Fruit fly (Drosophila melanogaster) whole organism, embryonic: ENCODE results near the gene Karybeta3.

Source experiments
- B-H1 ChIP-seq: fragments of 200-800 bp; sonication (Bioruptor generic); IDR thresholded peaks from 3 replicates; pipeline ENCODE4 v1.3.6; 2022; ENCODE audit warnings: missing biosample characterization, missing genetic modification characterization
- CG10959 ChIP-seq: fragments of 200-800 bp; sonication (Bioruptor generic); IDR thresholded peaks from 2 replicates; pipeline ENCODE4 v1.3.6; 2022; ENCODE audit warnings: missing biosample characterization, missing genetic modification characterization
- CG11504 ChIP-seq: fragments of 200-800 bp; sonication (Bioruptor generic); optimal IDR thresholded peaks from 3 replicates; lab custom pipeline; 2019; ENCODE audit warnings: missing biosample characterization, mild to moderate bottlenecking, missing genetic modification characterization, moderate library complexity
- CG13123 ChIP-seq: fragments of 200-800 bp; sonication (Bioruptor generic); optimal IDR thresholded peaks from 2 replicates; lab custom pipeline; 2016; ENCODE audit warnings: missing biosample characterization, missing genetic modification characterization
- CG14710 ChIP-seq: fragments of 200-800 bp; sonication (Bioruptor generic); optimal IDR thresholded peaks from 3 replicates; lab custom pipeline; 2019; ENCODE audit warnings: missing biosample characterization, mild to moderate bottlenecking, missing genetic modification characterization, moderate library complexity
- CG1647 ChIP-seq: fragments of 200-800 bp; sonication (Bioruptor generic); optimal IDR thresholded peaks from 3 replicates; lab custom pipeline; 2016; ENCODE audit warnings: missing biosample characterization, missing genetic modification characterization
- CG18764 ChIP-seq: fragments of 200-800 bp; sonication (Bioruptor generic); optimal IDR thresholded peaks from 3 replicates; lab custom pipeline; 2016; ENCODE audit warnings: missing biosample characterization, missing genetic modification characterization
- CG2116 ChIP-seq: fragments of 200-800 bp; sonication (Bioruptor generic); optimal IDR thresholded peaks from 3 replicates; lab custom pipeline; 2018; ENCODE audit warnings: missing biosample characterization, mild to moderate bottlenecking, missing genetic modification characterization
- CG30431 ChIP-seq: fragments of 200-800 bp; sonication (Bioruptor generic); optimal IDR thresholded peaks from 2 replicates; lab custom pipeline; 2017; ENCODE audit warnings: missing biosample characterization, missing genetic modification characterization
- CG31388 ChIP-seq: fragments of 200-800 bp; sonication (Bioruptor generic); optimal IDR thresholded peaks from 2 replicates; lab custom pipeline; 2016; ENCODE audit warnings: missing biosample characterization, missing genetic modification characterization
- CG32767 ChIP-seq: fragments of 200-800 bp; sonication (Bioruptor generic); IDR thresholded peaks from 2 replicates; pipeline ENCODE4 v1.3.6; 2022; ENCODE audit warnings: missing biosample characterization, missing genetic modification characterization
- CG34422 ChIP-seq: fragments of 200-800 bp; sonication (Bioruptor generic); IDR thresholded peaks from 3 replicates; pipeline ENCODE4 v1.3.6; 2022; ENCODE audit warnings: missing biosample characterization, missing genetic modification characterization
- CG3726 ChIP-seq: fragments of 200-800 bp; sonication (Bioruptor generic); IDR thresholded peaks from 3 replicates; pipeline ENCODE4, ENCODE4 v1.3.6; 2022; ENCODE audit warnings: missing biosample characterization, missing genetic modification characterization
- CG3847 ChIP-seq: fragments of 200-800 bp; sonication (Bioruptor generic); IDR thresholded peaks from 2 replicates; pipeline ENCODE4 v1.3.6; 2022; ENCODE audit warnings: missing biosample characterization, missing genetic modification characterization
- CG42726 ChIP-seq: fragments of 200-800 bp; sonication (Bioruptor generic); IDR thresholded peaks from 2 replicates; pipeline ENCODE4 v1.3.6; 2022; ENCODE audit warnings: missing biosample characterization, missing genetic modification characterization; ENCODE audit not compliant: partially characterized antibody
- CG4854 ChIP-seq: fragments of 200-800 bp; sonication (Bioruptor generic); optimal IDR thresholded peaks from 2 replicates; lab custom pipeline; 2016; ENCODE audit warnings: missing biosample characterization, missing genetic modification characterization, inconsistent platforms
- CG6683 ChIP-seq: fragments of 200-800 bp; sonication (Bioruptor generic); optimal IDR thresholded peaks from 2 replicates; lab custom pipeline; 2017; ENCODE audit warnings: missing biosample characterization, mild to moderate bottlenecking, missing genetic modification characterization, missing genetic modification reagents
- CG8478 ChIP-seq: fragments of >200 bp; optimal IDR thresholded peaks from 2 replicates; lab custom pipeline; 2018
- CG9727 ChIP-seq: fragments of 200-800 bp; sonication (Bioruptor generic); optimal IDR thresholded peaks from 3 replicates; lab custom pipeline; 2017; ENCODE audit warnings: missing biosample characterization, mild to moderate bottlenecking, missing genetic modification characterization
- CkIIα-i1 ChIP-seq: fragments of 200-800 bp; sonication (Bioruptor generic); IDR thresholded peaks from 2 replicates; pipeline ENCODE4 v1.3.6; 2022; ENCODE audit warnings: missing biosample characterization, missing genetic modification characterization
- CrebB ChIP-seq: fragments of 200-800 bp; sonication (Bioruptor generic); optimal IDR thresholded peaks from 3 replicates; lab custom pipeline; 2018; ENCODE audit warnings: missing biosample characterization, mild to moderate bottlenecking, missing genetic modification characterization
- D ChIP-seq, 2 experiments: fragments of 200-800 bp in 1 of 2; fragments of >200 bp in 1 of 2; sonication (Bioruptor generic) in 1 of 2; optimal IDR thresholded peaks; 2 replicates in 1 of 2; 3 replicates in 1 of 2; lab custom pipeline; 2017; ENCODE audit warnings: mild to moderate bottlenecking in 1 of 2, missing biosample characterization in 1 of 2, missing genetic modification characterization in 1 of 2, missing genetic modification reagents in 1 of 2
- D19B ChIP-seq: fragments of 200-800 bp; sonication (Bioruptor generic); optimal IDR thresholded peaks from 2 replicates; lab custom pipeline; 2017; ENCODE audit warnings: missing biosample characterization, mild to moderate bottlenecking, missing genetic modification characterization
- Dfd ChIP-seq, 2 experiments: fragments of >200 bp; optimal IDR thresholded peaks; 2 replicates each; lab custom pipeline; 2017; ENCODE audit warnings: missing biosample characterization in 2 of 2, missing genetic modification characterization in 2 of 2
- Dll ChIP-seq: fragments of 200-800 bp; sonication (Bioruptor generic); IDR thresholded peaks from 4 replicates; pipeline ENCODE4 v1.3.6; 2022; ENCODE audit warnings: missing biosample characterization, missing genetic modification characterization; ENCODE audit not compliant: partially characterized antibody
- Drgx ChIP-seq: fragments of 200-800 bp; sonication (Bioruptor generic); IDR thresholded peaks from 2 replicates; pipeline ENCODE4 v1.3.6; 2022; ENCODE audit warnings: missing biosample characterization, missing genetic modification characterization
- E2f2 ChIP-seq: fragments of 200-800 bp; sonication (Bioruptor generic); IDR thresholded peaks from 2 replicates; pipeline ENCODE4 v1.3.6; 2022; ENCODE audit warnings: missing biosample characterization, missing genetic modification characterization
- ERR ChIP-seq: fragments of 200-800 bp; sonication (Bioruptor generic); optimal IDR thresholded peaks from 2 replicates; lab custom pipeline; 2016; ENCODE audit warnings: missing biosample characterization, missing genetic modification characterization
- Fer1 ChIP-seq: fragments of 200-800 bp; sonication (Bioruptor generic); optimal IDR thresholded peaks from 2 replicates; lab custom pipeline; 2017; ENCODE audit warnings: missing biosample characterization, mild to moderate bottlenecking, missing genetic modification characterization
- HmgZ ChIP-seq: fragments of 200-800 bp; sonication (Bioruptor generic); optimal IDR thresholded peaks from 2 replicates; lab custom pipeline; 2018; ENCODE audit warnings: missing biosample characterization, mild to moderate bottlenecking, missing genetic modification characterization
- Hr78 ChIP-seq, 2 experiments: fragments of 200-800 bp in 1 of 2; fragments of >200 bp in 1 of 2; sonication (Bioruptor generic) in 1 of 2; optimal IDR thresholded peaks; 2 replicates each; lab custom pipeline; 2017 to 2019; ENCODE audit warnings: missing biosample characterization in 2 of 2, missing genetic modification characterization in 2 of 2, mild to moderate bottlenecking in 1 of 2, moderate library complexity in 1 of 2
- Lhr ChIP-seq: fragments of 200-800 bp; sonication (Bioruptor generic); optimal IDR thresholded peaks from 3 replicates; lab custom pipeline; 2017; ENCODE audit warnings: mild to moderate bottlenecking, missing biosample characterization, missing genetic modification reagents, missing genetic modification characterization
- MESR4 ChIP-seq: fragments of 200-800 bp; sonication (Bioruptor generic); optimal IDR thresholded peaks from 2 replicates; lab custom pipeline; 2018; ENCODE audit warnings: missing biosample characterization, mild to moderate bottlenecking, missing genetic modification characterization, moderate library complexity
- MTF-1 ChIP-seq: fragments of 200-800 bp; sonication (Bioruptor generic); optimal IDR thresholded peaks from 2 replicates; lab custom pipeline; 2018; ENCODE audit warnings: missing biosample characterization, mild to moderate bottlenecking, missing genetic modification characterization, borderline replicate concordance
- NK7.1 ChIP-seq: fragments of 200-800 bp; sonication (Bioruptor generic); optimal IDR thresholded peaks from 3 replicates; lab custom pipeline; 2016; ENCODE audit warnings: missing biosample characterization, missing genetic modification characterization
- Nf-YB ChIP-seq: fragments of 200-800 bp; sonication (Bioruptor generic); optimal IDR thresholded peaks from 3 replicates; lab custom pipeline; 2019; ENCODE audit warnings: missing biosample characterization, mild to moderate bottlenecking, missing genetic modification characterization, moderate library complexity
- Six4 ChIP-seq: fragments of 200-800 bp; sonication (Bioruptor generic); optimal IDR thresholded peaks from 2 replicates; lab custom pipeline; 2016; ENCODE audit warnings: missing biosample characterization, missing genetic modification characterization
- Sry-δ ChIP-seq: fragments of 200-800 bp; sonication (Bioruptor generic); optimal IDR thresholded peaks from 2 replicates; lab custom pipeline; 2016; ENCODE audit warnings: missing biosample characterization, missing genetic modification characterization
- abd-A ChIP-seq: fragments of 200-800 bp; sonication (Bioruptor generic); optimal IDR thresholded peaks from 3 replicates; lab custom pipeline; 2019; ENCODE audit warnings: missing biosample characterization, mild to moderate bottlenecking, missing genetic modification characterization, moderate library complexity
- al ChIP-seq: fragments of 200-800 bp; sonication (Bioruptor generic); IDR thresholded peaks from 2 replicates; pipeline ENCODE4 v1.3.6; 2022; ENCODE audit warnings: missing biosample characterization, missing genetic modification characterization
- da ChIP-seq: fragments of 200-800 bp; sonication (Bioruptor generic); optimal IDR thresholded peaks from 2 replicates; lab custom pipeline; 2016; ENCODE audit warnings: missing biosample characterization, missing genetic modification characterization
- ham ChIP-seq: fragments of 200-800 bp; sonication (Bioruptor generic); IDR thresholded peaks from 2 replicates; pipeline ENCODE4 v1.3.6; 2022; ENCODE audit warnings: missing biosample characterization, missing genetic modification characterization
- jigr1 ChIP-seq: fragments of 200-800 bp; sonication (Bioruptor generic); IDR thresholded peaks from 3 replicates; pipeline ENCODE4 v1.3.6; 2022; ENCODE audit warnings: missing biosample characterization, missing genetic modification characterization
- jumu ChIP-seq: fragments of 200-800 bp; sonication (Bioruptor generic); optimal IDR thresholded peaks from 3 replicates; lab custom pipeline; 2016; ENCODE audit warnings: missing biosample characterization, missing genetic modification characterization
- kah ChIP-seq: fragments of 200-800 bp; sonication (Bioruptor generic); optimal IDR thresholded peaks from 2 replicates; lab custom pipeline; 2018; ENCODE audit warnings: missing biosample characterization, mild to moderate bottlenecking, missing genetic modification characterization
- nau ChIP-seq: fragments of 200-800 bp; sonication (Bioruptor generic); optimal IDR thresholded peaks from 3 replicates; lab custom pipeline; 2017; ENCODE audit warnings: missing biosample characterization, mild to moderate bottlenecking, missing genetic modification characterization, missing genetic modification reagents
- oc ChIP-seq: fragments of 200-800 bp; sonication (Bioruptor generic); optimal IDR thresholded peaks from 2 replicates; lab custom pipeline; 2018; ENCODE audit warnings: missing biosample characterization, mild to moderate bottlenecking, missing genetic modification characterization, moderate library complexity
- prd ChIP-seq, 3 experiments: fragments of >200 bp in 2 of 3; fragments of 200-800 bp in 1 of 3; sonication (Bioruptor generic) in 1 of 3; optimal IDR thresholded peaks in 2 of 3; IDR thresholded peaks in 1 of 3; 2 replicates in 2 of 3; 3 replicates in 1 of 3; pipeline versions ENCODE4 v1.3.6 to Lab custom; 2017 to 2022; ENCODE audit warnings: missing biosample characterization in 1 of 3, missing genetic modification characterization in 1 of 3
- slbo ChIP-seq: fragments of 200-800 bp; sonication (Bioruptor generic); IDR thresholded peaks from 2 replicates; pipeline ENCODE4 v1.3.6; 2022; ENCODE audit warnings: missing biosample characterization, missing genetic modification characterization

Gene Karybeta3

dm6 chr3R:4649126-4649811, at the start of gene Karybeta3 (continued):
- TF ChIP-seq MTF-1 (GFP tag; lab: Kevin White, UChicago): peak; percentile 12
- TF ChIP-seq CG1647 (GFP tag; lab: Kevin White, UChicago): peak; percentile 63
- peak; percentile 79 for TF ChIP-seq CG14710 (tag; lab: Kevin White, UChicago)
- TF ChIP-seq prd (optimal IDR thresholded peaks at IDR 0.05; lab: Kevin White, UChicago): no peak
- peak; percentile 76 for TF ChIP-seq prd (GFP tag; IDR thresholded peaks at IDR 0.05; lab: Robert Waterston, UW)
- no peak for TF ChIP-seq Dfd (GFP tag; optimal IDR thresholded peaks at IDR 0.05; lab: Kevin White, UChicago)
- peak; percentile 43 for TF ChIP-seq Six4 (GFP tag; lab: Kevin White, UChicago)
- no peak for TF ChIP-seq jigr1 (GFP tag; lab: Robert Waterston, UW)
- TF ChIP-seq D (optimal IDR thresholded peaks at IDR 0.05; lab: Kevin White, UChicago): no peak
- peak; percentile 50 for TF ChIP-seq D (GFP tag; optimal IDR thresholded peaks at IDR 0.05; lab: Kevin White, UChicago)
- no peak for TF ChIP-seq ham (GFP tag; lab: Robert Waterston, UW)
- no peak for TF ChIP-seq kah (GFP tag; lab: Kevin White, UChicago)
- TF ChIP-seq CG9727 (GFP tag; lab: Kevin White, UChicago): peak; percentile 74
- TF ChIP-seq ERR (GFP tag; lab: Kevin White, UChicago): peak; percentile 59
- TF ChIP-seq CG34422 (GFP tag; lab: Robert Waterston, UW): peak; percentile 87
- no peak for TF ChIP-seq Hr78 (GFP tag; optimal IDR thresholded peaks at IDR 0.05; lab: Kevin White, UChicago)
- no peak for TF ChIP-seq CG11504 (tag; lab: Kevin White, UChicago)
- peak; percentile 71; the same call in 1 of the 3 replicates for TF ChIP-seq CG3726 (GFP tag; lab: Robert Waterston, UW)
- TF ChIP-seq CrebB (tag; lab: Kevin White, UChicago): peak; percentile 69
- TF ChIP-seq E2f2 (GFP tag; lab: Robert Waterston, UW): peak; percentile 96
- TF ChIP-seq CG10959 (GFP tag; lab: Robert Waterston, UW): no peak
- TF ChIP-seq slbo (GFP tag; lab: Robert Waterston, UW): peak; percentile 78
- TF ChIP-seq al (GFP tag; lab: Robert Waterston, UW): peak; percentile 67
- no peak for TF ChIP-seq CG31388 (GFP tag; lab: Kevin White, UChicago)
- peak; percentile 65 for TF ChIP-seq CG18764 (GFP tag; lab: Kevin White, UChicago)
- TF ChIP-seq HmgZ (tag; lab: Kevin White, UChicago): peak; percentile 84
- TF ChIP-seq da (GFP tag; lab: Kevin White, UChicago): no peak
- no peak for TF ChIP-seq abd-A (tag; lab: Kevin White, UChicago)
- TF ChIP-seq Nf-YB (GFP tag; lab: Kevin White, UChicago): peak; percentile 38
- TF ChIP-seq Sry-δ (GFP tag; lab: Kevin White, UChicago): peak; percentile 81
- peak; percentile 66 for TF ChIP-seq B-H1 (GFP tag; lab: Robert Waterston, UW)
- peak; percentile 78 for TF ChIP-seq MESR4
- no peak for TF ChIP-seq CG8478 (lab: Kevin White, UChicago)
- no peak for TF ChIP-seq oc (tag; lab: Kevin White, UChicago)
- peak; percentile 2 for TF ChIP-seq CG13123
- TF ChIP-seq D19B (GFP tag; lab: Kevin White, UChicago): peak; percentile 54
- peak; percentile 81 for TF ChIP-seq NK7.1 (GFP tag; lab: Kevin White, UChicago)
- peak; percentile 54 for TF ChIP-seq CG4854
- TF ChIP-seq Dll: peak; percentile 73
- TF ChIP-seq CG30431 (GFP tag; lab: Kevin White, UChicago): peak; percentile 30
- TF ChIP-seq CkIIα-i1 (GFP tag; lab: Robert Waterston, UW): no peak
- TF ChIP-seq CG42726: no peak
- TF ChIP-seq CG6683 (GFP tag; lab: Kevin White, UChicago): peak; percentile 34
- peak; percentile 85 for TF ChIP-seq Fer1 (GFP tag; lab: Kevin White, UChicago)
- TF ChIP-seq CG3847 (GFP tag; lab: Robert Waterston, UW): peak; percentile 78
- TF ChIP-seq jumu (GFP tag; lab: Kevin White, UChicago): peak; percentile 86
- TF ChIP-seq Drgx (GFP tag; lab: Robert Waterston, UW): peak; percentile 81
- TF ChIP-seq CG32767: peak; percentile 65; the same call in 1 of the 2 replicates
- TF ChIP-seq Lhr (GFP tag; lab: Kevin White, UChicago): peak; percentile 55
- peak; percentile 69 for TF ChIP-seq nau (GFP tag; lab: Kevin White, UChicago)
- TF ChIP-seq CG2116 (GFP tag; lab: Kevin White, UChicago): peak; percentile 88
